Fruit fly (Drosophila melanogaster) whole organism, embryonic: Measurements from ENCODE around the gene Kah.

Experiments used
- Bteb2 ChIP-seq: fragments of 200-800 bp; sonication (Bioruptor generic); optimal IDR thresholded peaks from 2 replicates; lab custom pipeline; 2016; ENCODE audit warnings: missing biosample characterization, missing genetic modification characterization
- CG10267 ChIP-seq: fragments of 200-800 bp; sonication (Bioruptor generic); optimal IDR thresholded peaks from 2 replicates; lab custom pipeline; 2018; ENCODE audit warnings: missing biosample characterization, mild to moderate bottlenecking, missing genetic modification characterization, moderate library complexity
- CG18599 ChIP-seq: fragments of 200-800 bp; sonication (Bioruptor generic); optimal IDR thresholded peaks from 3 replicates; lab custom pipeline; 2017; ENCODE audit warnings: missing biosample characterization, missing genetic modification characterization, mild to moderate bottlenecking, moderate library complexity, missing genetic modification reagents
- CG8478 ChIP-seq: fragments of >200 bp; optimal IDR thresholded peaks from 2 replicates; lab custom pipeline; 2018
- Sin3A ChIP-seq: fragments of >200 bp; optimal IDR thresholded peaks from 2 replicates; lab custom pipeline; 2018
- ara ChIP-seq: fragments of 200-800 bp; sonication (Bioruptor generic); IDR thresholded peaks from 2 replicates; pipeline ENCODE4 v1.3.6; 2022; ENCODE audit warnings: missing biosample characterization, missing genetic modification characterization
- bowl ChIP-seq: fragments of 200-800 bp; sonication (Bioruptor generic); IDR thresholded peaks from 2 replicates; pipeline ENCODE4 v1.3.6; 2022; ENCODE audit warnings: missing biosample characterization, missing genetic modification characterization
- fd64A ChIP-seq: fragments of 200-800 bp; sonication (Bioruptor generic); optimal IDR thresholded peaks from 3 replicates; lab custom pipeline; 2018; ENCODE audit warnings: missing biosample characterization, mild to moderate bottlenecking, missing genetic modification characterization
- ham ChIP-seq: fragments of 200-800 bp; sonication (Bioruptor generic); IDR thresholded peaks from 2 replicates; pipeline ENCODE4 v1.3.6; 2022; ENCODE audit warnings: missing biosample characterization, missing genetic modification characterization

DNA sequence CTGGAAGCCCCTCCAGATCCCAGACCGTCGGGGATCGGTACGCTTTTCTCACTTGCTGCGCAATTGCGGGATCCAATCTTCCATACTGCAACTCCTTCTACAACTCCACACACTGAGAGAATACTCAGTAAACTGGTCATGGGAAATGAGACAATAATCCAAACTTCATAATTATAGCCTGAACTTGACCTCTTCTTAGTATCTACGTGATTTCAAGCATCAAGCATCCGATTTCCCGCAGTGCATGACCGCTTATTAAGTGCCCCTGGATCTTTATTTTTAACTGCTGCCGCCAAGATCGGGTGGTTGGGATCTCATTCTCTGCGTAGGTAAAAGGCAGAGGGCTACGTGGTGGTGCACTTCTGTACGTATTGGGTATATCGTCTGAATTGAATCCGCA, 2.3 kb upstream of the Kah start:
- TF ChIP-seq bowl (GFP tag; lab: Robert Waterston, UW): no peak
- TF ChIP-seq Bteb2 (GFP tag; lab: Kevin White, UChicago): no peak
- TF ChIP-seq ara (GFP tag; lab: Robert Waterston, UW): no peak
- TF ChIP-seq ham: no peak
- TF ChIP-seq CG10267 (tag; lab: Kevin White, UChicago): peak; percentile 2
- no peak for TF ChIP-seq CG18599 (GFP tag; lab: Kevin White, UChicago)
- TF ChIP-seq Sin3A (lab: Kevin White, UChicago): no peak
- TF ChIP-seq fd64A (GFP tag; lab: Kevin White, UChicago): no peak
- TF ChIP-seq CG8478 (lab: Kevin White, UChicago): no peak
